Worm (Caenorhabditis elegans) whole organism, late embryonic: ENCODE data around the gene Y22D7AL.9.
A peak's percentile ranks its signal among the peaks of the same experiment; 100 is the strongest.

Experiments used
- C38D4.7 ChIP-seq: fragments of 200-800 bp; sonication (Bioruptor generic); optimal IDR thresholded peaks from 2 replicates; lab custom pipeline; 2018; ENCODE audit warnings: mild to moderate bottlenecking, missing genetic modification characterization, moderate library complexity, missing compliant biosample characterization
- K02D7.2 ChIP-seq: sonication (generic microtip); optimal IDR thresholded peaks from 2 replicates; lab custom pipeline; 2017; ENCODE audit warnings: mild to moderate bottlenecking, missing genetic modification characterization, missing compliant biosample characterization
- K09A11.1 ChIP-seq: sonication (generic microtip); optimal IDR thresholded peaks from 2 replicates; lab custom pipeline; 2017; ENCODE audit warnings: antibody characterized with exemption, mild to moderate bottlenecking, missing genetic modification characterization, missing compliant biosample characterization; ENCODE audit not compliant: insufficient read depth
- T23F11.4 ChIP-seq: fragments of 200-800 bp; sonication (Bioruptor generic); optimal IDR thresholded peaks from 2 replicates; lab custom pipeline; 2018; ENCODE audit warnings: mild to moderate bottlenecking, missing genetic modification characterization, missing compliant biosample characterization
- Y22D7AL.16 ChIP-seq: sonication (generic microtip); optimal IDR thresholded peaks from 2 replicates; lab custom pipeline; 2016; ENCODE audit warnings: missing genetic modification characterization, missing compliant biosample characterization
- ama-1 ChIP-seq: fragments of 150-350 bp; optimal IDR thresholded peaks from 2 replicates; lab custom pipeline; 2014
- ceh-14 ChIP-seq: sonication (generic microtip); optimal IDR thresholded peaks from 2 replicates; lab custom pipeline; 2016; ENCODE audit warnings: missing genotype, missing genetic modification characterization, missing compliant biosample characterization
- ceh-18 ChIP-seq: sonication (generic microtip); optimal IDR thresholded peaks from 2 replicates; lab custom pipeline; 2016; ENCODE audit warnings: missing genetic modification characterization, missing compliant biosample characterization
- ceh-19 ChIP-seq: fragments of 200-800 bp; sonication (Bioruptor generic); optimal IDR thresholded peaks from 2 replicates; lab custom pipeline; 2018; ENCODE audit warnings: mild to moderate bottlenecking, missing genetic modification characterization, missing compliant biosample characterization
- ceh-2 ChIP-seq: sonication (generic microtip); optimal IDR thresholded peaks from 2 replicates; lab custom pipeline; 2016; ENCODE audit warnings: missing genotype, missing genetic modification characterization, missing compliant biosample characterization
- ceh-24 ChIP-seq: sonication (generic microtip); optimal IDR thresholded peaks from 2 replicates; lab custom pipeline; 2016; ENCODE audit warnings: mild to moderate bottlenecking, missing genetic modification characterization, missing compliant biosample characterization
- ceh-30 ChIP-seq: fragments of 150-350 bp; optimal IDR thresholded peaks from 2 replicates; lab custom pipeline; 2014; ENCODE audit warnings: missing biosample characterization, missing genetic modification characterization
- ceh-31 ChIP-seq: sonication (generic microtip); optimal IDR thresholded peaks from 2 replicates; lab custom pipeline; 2016; ENCODE audit warnings: missing genetic modification characterization, missing compliant biosample characterization
- ceh-34 ChIP-seq: sonication (generic microtip); optimal IDR thresholded peaks from 2 replicates; lab custom pipeline; 2016; ENCODE audit warnings: mild to moderate bottlenecking, missing genetic modification characterization, missing compliant biosample characterization
- ceh-48 ChIP-seq: sonication (generic microtip); optimal IDR thresholded peaks from 2 replicates; lab custom pipeline; 2016; ENCODE audit warnings: missing genetic modification characterization, inconsistent platforms, missing compliant biosample characterization
- ceh-6 ChIP-seq: fragments of 200-800 bp; sonication (Bioruptor generic); optimal IDR thresholded peaks from 2 replicates; lab custom pipeline; 2018; ENCODE audit warnings: mild to moderate bottlenecking, missing genetic modification characterization, missing compliant biosample characterization
- che-1 ChIP-seq: sonication (generic microtip); optimal IDR thresholded peaks from 2 replicates; lab custom pipeline; 2016; ENCODE audit warnings: mild to moderate bottlenecking, missing genetic modification characterization, missing compliant biosample characterization
- dmd-4 ChIP-seq: sonication (generic microtip); optimal IDR thresholded peaks from 2 replicates; lab custom pipeline; 2016; ENCODE audit warnings: borderline replicate concordance, missing genetic modification characterization, missing compliant biosample characterization
- elt-2 ChIP-seq: sonication (generic microtip); optimal IDR thresholded peaks from 2 replicates; lab custom pipeline; 2016; ENCODE audit warnings: missing genetic modification reagents, missing genetic modification characterization, missing compliant biosample characterization
- elt-4 ChIP-seq: sonication (generic microtip); optimal IDR thresholded peaks from 2 replicates; lab custom pipeline; 2016; ENCODE audit warnings: missing genetic modification characterization, missing compliant biosample characterization
- ets-4 ChIP-seq: sonication (generic microtip); optimal IDR thresholded peaks from 2 replicates; lab custom pipeline; 2016; ENCODE audit warnings: missing genetic modification characterization, missing compliant biosample characterization
- eyg-1 ChIP-seq: sonication (generic microtip); optimal IDR thresholded peaks from 2 replicates; lab custom pipeline; 2016; ENCODE audit warnings: missing genotype, missing genetic modification characterization, missing compliant biosample characterization
- fax-1 ChIP-seq: sonication (generic microtip); optimal IDR thresholded peaks from 2 replicates; lab custom pipeline; 2016; ENCODE audit warnings: missing genotype, missing genetic modification characterization, missing compliant biosample characterization
- fkh-10 ChIP-seq: fragments of 150-350 bp; optimal IDR thresholded peaks from 2 replicates; lab custom pipeline; 2014; ENCODE audit warnings: missing biosample characterization, missing genetic modification reagents, missing genetic modification characterization
- fkh-6 ChIP-seq: sonication (generic microtip); optimal IDR thresholded peaks from 2 replicates; lab custom pipeline; 2016; ENCODE audit warnings: missing genetic modification characterization, missing compliant biosample characterization
- gmeb-2 ChIP-seq: sonication (generic microtip); optimal IDR thresholded peaks from 2 replicates; lab custom pipeline; 2016; ENCODE audit warnings: missing genetic modification characterization, inconsistent platforms, missing compliant biosample characterization
- hlh-13 ChIP-seq: fragments of 200-800 bp; sonication (Bioruptor generic); optimal IDR thresholded peaks from 2 replicates; lab custom pipeline; 2018; ENCODE audit warnings: mild to moderate bottlenecking, missing genetic modification characterization, missing compliant biosample characterization
- hlh-6 ChIP-seq: sonication (generic microtip); optimal IDR thresholded peaks from 2 replicates; lab custom pipeline; 2016; ENCODE audit warnings: missing genotype, missing genetic modification characterization, missing compliant biosample characterization
- lim-6 ChIP-seq: sonication (generic microtip); optimal IDR thresholded peaks from 2 replicates; lab custom pipeline; 2016; ENCODE audit warnings: missing genetic modification characterization, missing compliant biosample characterization
- lin-11 ChIP-seq: fragments of 200-800 bp; sonication (Bioruptor generic); optimal IDR thresholded peaks from 2 replicates; lab custom pipeline; 2018; ENCODE audit warnings: mild to moderate bottlenecking, missing genetic modification characterization, missing compliant biosample characterization
- madf-2 ChIP-seq: sonication (generic microtip); optimal IDR thresholded peaks from 2 replicates; lab custom pipeline; 2017; ENCODE audit warnings: missing genetic modification characterization, missing compliant biosample characterization
- nhr-232 ChIP-seq: sonication (generic microtip); optimal IDR thresholded peaks from 2 replicates; lab custom pipeline; 2016; ENCODE audit warnings: missing genetic modification characterization, missing compliant biosample characterization
- npax-4 ChIP-seq: sonication (generic microtip); optimal IDR thresholded peaks from 2 replicates; lab custom pipeline; 2016; ENCODE audit warnings: missing genetic modification characterization, missing compliant biosample characterization
- odd-2 ChIP-seq: sonication (generic microtip); optimal IDR thresholded peaks from 2 replicates; lab custom pipeline; 2017; ENCODE audit warnings: antibody characterized with exemption, mild to moderate bottlenecking, missing genetic modification characterization, missing compliant biosample characterization
- pat-9 ChIP-seq: fragments of 200-800 bp; sonication (Bioruptor generic); optimal IDR thresholded peaks from 2 replicates; lab custom pipeline; 2018; ENCODE audit warnings: mild to moderate bottlenecking, missing genetic modification characterization, moderate library complexity, missing compliant biosample characterization
- pha-2 ChIP-seq: sonication (generic microtip); optimal IDR thresholded peaks from 2 replicates; lab custom pipeline; 2017; ENCODE audit warnings: mild to moderate bottlenecking, missing genetic modification characterization, missing compliant biosample characterization
- pqm-1 ChIP-seq: sonication (generic microtip); optimal IDR thresholded peaks from 2 replicates; lab custom pipeline; 2016; ENCODE audit warnings: missing genetic modification characterization, missing compliant biosample characterization
- pros-1 ChIP-seq: fragments of 150-350 bp; optimal IDR thresholded peaks from 2 replicates; lab custom pipeline; 2014; ENCODE audit warnings: missing biosample characterization, missing genetic modification reagents, missing genetic modification characterization
- ref-2 ChIP-seq: sonication (generic microtip); optimal IDR thresholded peaks from 2 replicates; lab custom pipeline; 2016; ENCODE audit warnings: missing genetic modification characterization, missing compliant biosample characterization
- rnt-1 ChIP-seq: sonication (generic microtip); optimal IDR thresholded peaks from 2 replicates; lab custom pipeline; 2016; ENCODE audit warnings: missing genetic modification characterization, missing compliant biosample characterization
- sdc-2 ChIP-seq: sonication (generic microtip); optimal IDR thresholded peaks from 2 replicates; lab custom pipeline; 2016; ENCODE audit warnings: missing genotype, missing genetic modification characterization, missing compliant biosample characterization
- sox-4 ChIP-seq: sonication (generic microtip); optimal IDR thresholded peaks from 2 replicates; lab custom pipeline; 2017; ENCODE audit warnings: mild to moderate bottlenecking, missing genetic modification characterization, inconsistent platforms, missing compliant biosample characterization
- syd-9 ChIP-seq: sonication (generic microtip); optimal IDR thresholded peaks from 2 replicates; lab custom pipeline; 2016; ENCODE audit warnings: mild to moderate bottlenecking, missing genetic modification characterization, moderate library complexity, missing compliant biosample characterization
- tbx-2 ChIP-seq: sonication (generic microtip); optimal IDR thresholded peaks from 2 replicates; lab custom pipeline; 2016; ENCODE audit warnings: missing genetic modification characterization, missing compliant biosample characterization
- ttx-3 ChIP-seq: sonication (generic microtip); optimal IDR thresholded peaks from 2 replicates; lab custom pipeline; 2016; ENCODE audit warnings: missing genetic modification reagents, missing genetic modification characterization, missing compliant biosample characterization
- unc-3 ChIP-seq, 2 experiments: fragments of 200-800 bp in 1 of 2; sonication (Bioruptor generic) in 1 of 2; sonication (generic microtip) in 1 of 2; conservative IDR thresholded peaks in 1 of 2; optimal IDR thresholded peaks in 1 of 2; 2 replicates each; pipeline versions ENCODE4 v1.3.6 to Lab custom; 2016 to 2022; ENCODE audit warnings: missing compliant biosample characterization in 2 of 2, missing genetic modification characterization in 2 of 2, missing genetic modification reagents in 1 of 2
- unc-42 ChIP-seq: sonication (generic microtip); optimal IDR thresholded peaks from 2 replicates; lab custom pipeline; 2016; ENCODE audit warnings: missing genotype, missing genetic modification characterization, missing compliant biosample characterization
- unc-55 ChIP-seq: sonication (generic microtip); optimal IDR thresholded peaks from 2 replicates; lab custom pipeline; 2017; ENCODE audit warnings: missing biosample characterization, missing genetic modification reagents, missing genetic modification characterization
- unc-86 ChIP-seq: sonication (generic microtip); optimal IDR thresholded peaks from 2 replicates; lab custom pipeline; 2016; ENCODE audit warnings: missing genetic modification characterization, missing compliant biosample characterization
- zip-5 ChIP-seq: sonication (generic microtip); optimal IDR thresholded peaks from 2 replicates; lab custom pipeline; 2016; ENCODE audit warnings: missing genetic modification characterization, missing compliant biosample characterization
- ztf-16 ChIP-seq: sonication (generic microtip); optimal IDR thresholded peaks from 2 replicates; lab custom pipeline; 2017; ENCODE audit warnings: missing genetic modification characterization, missing compliant biosample characterization

The Y22D7AL.9 gene

DNA sequence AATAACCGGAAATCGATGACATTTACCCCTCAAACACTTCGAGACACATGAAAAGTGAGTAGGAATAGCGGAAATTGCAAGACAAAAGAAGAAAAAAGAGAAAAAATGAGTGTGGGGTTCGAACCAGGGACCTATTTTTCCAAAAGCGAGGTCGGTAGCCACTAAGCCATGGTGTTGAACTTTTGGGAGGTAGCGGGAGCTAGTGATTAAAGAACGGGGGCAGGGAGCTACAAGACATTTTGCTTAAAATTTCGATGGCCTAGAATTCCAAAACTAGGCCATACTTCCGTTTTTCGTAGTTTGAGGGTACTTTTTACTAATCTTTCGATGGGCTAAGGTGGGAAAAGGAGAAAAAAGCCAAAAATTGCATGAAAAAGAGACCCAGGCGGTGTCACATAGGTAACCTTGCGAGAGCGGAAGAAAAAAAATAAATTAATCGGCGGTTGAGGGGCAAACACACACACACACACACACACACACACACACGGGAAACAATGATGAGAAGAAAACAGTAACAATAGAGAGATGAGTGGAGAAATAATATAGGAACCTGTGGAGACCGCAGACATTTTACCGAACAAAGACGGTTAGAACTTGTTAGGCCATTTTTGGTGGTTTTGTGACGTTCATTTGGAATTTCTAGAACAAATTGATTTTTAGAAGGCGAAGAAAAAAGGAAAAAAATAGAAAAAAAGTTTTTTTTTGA lies 12.2 kb downstream of the Y22D7AL.9 start:
- peak; percentile 25 for TF ChIP-seq ttx-3 (tag; lab: Kevin White, UChicago)
- peak; percentile 78 for TF ChIP-seq che-1 (tag; lab: Kevin White, UChicago)
- peak; percentile 68 for TF ChIP-seq Y22D7AL.16 (tag; lab: Kevin White, UChicago)
- peak; percentile 75 for TF ChIP-seq gmeb-2 (tag; lab: Kevin White, UChicago)
- no peak for TF ChIP-seq pha-2
- TF ChIP-seq T23F11.4 (GFP tag; lab: Kevin White, UChicago): peak; percentile 49
- peak; percentile 52 for TF ChIP-seq elt-2 (tag; lab: Kevin White, UChicago)
- no peak for TF ChIP-seq fkh-10 (GFP tag; lab: Kevin White, UChicago)
- peak; percentile 62 for TF ChIP-seq syd-9 (tag; lab: Kevin White, UChicago)
- TF ChIP-seq hlh-6 (tag; lab: Kevin White, UChicago): peak; percentile 70
- peak; percentile 21 for TF ChIP-seq fax-1 (tag; lab: Kevin White, UChicago)
- TF ChIP-seq ceh-24 (tag; lab: Kevin White, UChicago): peak; percentile 14
- peak; percentile 43 for TF ChIP-seq odd-2
- TF ChIP-seq ceh-48: peak; percentile 44
- peak; percentile 28 for TF ChIP-seq unc-86
- peak; percentile 26 for TF ChIP-seq madf-2 (tag; lab: Kevin White, UChicago)
- no peak for TF ChIP-seq unc-42 (tag; lab: Kevin White, UChicago)
- peak; percentile 52 for TF ChIP-seq C38D4.7 (GFP tag; lab: Kevin White, UChicago)
- peak; percentile 18 for TF ChIP-seq ceh-2 (tag; lab: Kevin White, UChicago)
- no peak for TF ChIP-seq pros-1
- peak; percentile 47 for TF ChIP-seq ceh-31
- peak; percentile 50 for TF ChIP-seq npax-4 (tag; lab: Kevin White, UChicago)
- TF ChIP-seq ref-2 (tag; lab: Kevin White, UChicago): peak; percentile 60
- peak; percentile 50 for TF ChIP-seq ceh-30 (tag; lab: Kevin White, UChicago)
- no peak for TF ChIP-seq unc-55 (GFP tag; lab: Kevin White, UChicago)
- TF ChIP-seq K02D7.2 (tag; lab: Kevin White, UChicago): peak; percentile 65
- TF ChIP-seq tbx-2 (tag; lab: Kevin White, UChicago): peak; percentile 19
- peak; percentile 26 for TF ChIP-seq ztf-16
- peak; percentile 69 for TF ChIP-seq fkh-6 (tag; lab: Kevin White, UChicago)
- TF ChIP-seq pat-9 (tag; lab: Kevin White, UChicago): peak; percentile 74
- TF ChIP-seq nhr-232 (tag; lab: Kevin White, UChicago): peak; percentile 77
- peak; percentile 46 for TF ChIP-seq hlh-13 (GFP tag; lab: Kevin White, UChicago)
- peak; percentile 6 for TF ChIP-seq K09A11.1
- peak; percentile 62 for TF ChIP-seq ceh-18 (tag; lab: Kevin White, UChicago)
- no peak for TF ChIP-seq ets-4 (tag; lab: Kevin White, UChicago)
- TF ChIP-seq dmd-4 (tag; lab: Kevin White, UChicago): peak; percentile 55
- TF ChIP-seq rnt-1 (tag; lab: Kevin White, UChicago): peak; percentile 29
- TF ChIP-seq ceh-14 (tag; lab: Kevin White, UChicago): peak; percentile 74
- TF ChIP-seq lim-6 (tag; lab: Kevin White, UChicago): peak; percentile 21
- TF ChIP-seq ceh-19 (GFP tag; lab: Kevin White, UChicago): peak; percentile 66
- TF ChIP-seq ama-1 (lab: Kevin White, UChicago): no peak
- peak; percentile 50 for TF ChIP-seq ceh-34 (tag; lab: Kevin White, UChicago)
- TF ChIP-seq ceh-6 (GFP tag; lab: Kevin White, UChicago): peak; percentile 71
- TF ChIP-seq pqm-1 (tag; lab: Kevin White, UChicago): no peak
- TF ChIP-seq zip-5 (tag; lab: Kevin White, UChicago): peak; percentile 37
- no peak for TF ChIP-seq elt-4 (tag; lab: Kevin White, UChicago)
- TF ChIP-seq sox-4 (tag; lab: Kevin White, UChicago): peak; percentile 74
- TF ChIP-seq lin-11: peak; percentile 68
- peak; percentile 57 for TF ChIP-seq sdc-2 (tag; lab: Kevin White, UChicago)
- TF ChIP-seq unc-3 (GFP tag; conservative IDR thresholded peaks at IDR 0.05; lab: Robert Waterston, UW): peak; percentile 63; the same call in 1 of the 2 replicates
- no peak for TF ChIP-seq unc-3 (tag; optimal IDR thresholded peaks at IDR 0.05; lab: Kevin White, UChicago)
- no peak for TF ChIP-seq eyg-1 (tag; lab: Kevin White, UChicago)
